Worm (Caenorhabditis elegans) whole organism, L4/young adult: Measurements from ENCODE around the gene ZK637.12.

ENCODE experiments used
- W03F9.2 ChIP-seq: fragments of 150-350 bp; optimal IDR thresholded peaks from 2 replicates; lab custom pipeline; 2014; ENCODE audit warnings: missing biosample characterization, missing genetic modification characterization
- dao-5 ChIP-seq: sonication (generic microtip); optimal IDR thresholded peaks from 2 replicates; lab custom pipeline; 2016; ENCODE audit warnings: missing genotype, missing genetic modification characterization, moderate library complexity, missing compliant biosample characterization
- him-1 ChIP-seq: sonication (generic microtip); optimal IDR thresholded peaks from 2 replicates; lab custom pipeline; 2016; ENCODE audit warnings: missing genotype, missing genetic modification reagents, missing genetic modification characterization, missing compliant biosample characterization

- TF ChIP-seq him-1 (tag; lab: Kevin White, UChicago) (no peak), dao-5 (tag; lab: Kevin White, UChicago) (no peak), W03F9.2 (tag; lab: Kevin White, UChicago) (no peak)
Measured at ce11 chrIII:8913469-8913868, 10.6 kb upstream of the ZK637.12 start, which contains the start of gene trxr-2.
